Fruit fly (Drosophila melanogaster) whole organism, prepupa: ENCODE data around the gene CG3473.
A peak's percentile ranks its signal among the peaks of the same experiment; 100 is the strongest.

Experiments
- Blimp-1 ChIP-seq: fragments of 200-800 bp; sonication (Bioruptor generic); optimal IDR thresholded peaks from 3 replicates; lab custom pipeline; 2017; ENCODE audit warnings: missing biosample characterization, missing genetic modification characterization, mild to moderate bottlenecking, moderate library complexity, missing genetic modification reagents
- CG1621 ChIP-seq: fragments of 200-800 bp; sonication (Bioruptor generic); optimal IDR thresholded peaks from 3 replicates; lab custom pipeline; 2018; ENCODE audit warnings: missing biosample characterization, mild to moderate bottlenecking, missing genetic modification characterization
- Smox ChIP-seq: fragments of 200-800 bp; sonication (Bioruptor generic); optimal IDR thresholded peaks from 3 replicates; lab custom pipeline; 2016; ENCODE audit warnings: missing biosample characterization, missing genetic modification characterization
- achi ChIP-seq: fragments of 200-800 bp; sonication (Bioruptor generic); optimal IDR thresholded peaks from 3 replicates; lab custom pipeline; 2016; ENCODE audit warnings: missing biosample characterization, missing genetic modification characterization
- svp ChIP-seq: fragments of 200-800 bp; sonication (Bioruptor generic); peaks from one replicate; lab custom pipeline; 2016; ENCODE audit warnings: missing biosample characterization, missing genetic modification characterization

DNA sequence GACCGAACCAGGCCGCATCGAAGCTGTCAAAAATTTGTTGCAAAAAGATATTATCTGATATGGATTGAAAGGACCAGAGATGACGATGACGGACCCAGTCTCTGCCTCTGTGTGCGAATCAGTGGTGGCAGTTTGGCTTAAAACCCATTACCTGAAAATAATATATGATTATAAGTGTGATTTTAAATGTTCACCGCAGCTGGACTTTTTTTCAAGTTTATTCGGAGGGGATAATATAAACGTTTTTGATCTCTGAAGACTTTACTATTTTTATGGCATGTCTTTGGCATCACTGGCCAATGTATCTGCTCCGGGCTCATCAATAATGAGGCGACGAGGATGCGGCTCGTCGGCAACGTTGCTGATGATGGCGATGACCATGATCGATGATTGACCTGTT, 5.8 kb downstream of the CG3473 start:
- TF ChIP-seq achi (GFP tag; lab: Kevin White, UChicago) (peak; percentile 86), svp (GFP tag; lab: Kevin White, UChicago) (peak; percentile 95), Smox (peak; percentile 88), CG1621 (tag; lab: Kevin White, UChicago) (peak; percentile 72), Blimp-1 (GFP tag; lab: Kevin White, UChicago) (peak; percentile 51)
